Fruit fly (Drosophila melanogaster) whole organism, embryonic: Measurements from ENCODE around the gene Sox21a.
A peak's percentile ranks its signal among the peaks of the same experiment; 100 is the strongest.

Source experiments
- B-H1 ChIP-seq: fragments of 200-800 bp; sonication (Bioruptor generic); IDR thresholded peaks from 3 replicates; pipeline ENCODE4 v1.3.6; 2022; ENCODE audit warnings: missing biosample characterization, missing genetic modification characterization
- CG10321 ChIP-seq: fragments of 200-800 bp; sonication (Bioruptor generic); IDR thresholded peaks from 2 replicates; pipeline ENCODE4 v1.3.6; 2022; ENCODE audit warnings: missing biosample characterization, missing genetic modification characterization
- CG10654 ChIP-seq: fragments of 200-800 bp; sonication (Bioruptor generic); optimal IDR thresholded peaks from 2 replicates; lab custom pipeline; 2016; ENCODE audit warnings: missing biosample characterization, missing genetic modification characterization
- CG12219 ChIP-seq: fragments of 200-800 bp; sonication (Bioruptor generic); optimal IDR thresholded peaks from 3 replicates; lab custom pipeline; 2018; ENCODE audit warnings: missing biosample characterization, mild to moderate bottlenecking, missing genetic modification characterization
- CG12744 ChIP-seq: fragments of 200-800 bp; sonication (Bioruptor generic); optimal IDR thresholded peaks from 2 replicates; lab custom pipeline; 2016; ENCODE audit warnings: missing biosample characterization, missing genetic modification characterization
- CG15073 ChIP-seq: fragments of 200-800 bp; sonication (Bioruptor generic); optimal IDR thresholded peaks from 2 replicates; lab custom pipeline; 2016; ENCODE audit warnings: missing biosample characterization, missing genetic modification characterization
- CG15479 ChIP-seq: fragments of 200-800 bp; sonication (Bioruptor generic); optimal IDR thresholded peaks from 3 replicates; lab custom pipeline; 2019; ENCODE audit warnings: missing biosample characterization, mild to moderate bottlenecking, missing genetic modification characterization, moderate library complexity
- CG15514 ChIP-seq: fragments of 200-800 bp; sonication (Bioruptor generic); optimal IDR thresholded peaks from 3 replicates; lab custom pipeline; 2017; ENCODE audit warnings: missing biosample characterization, missing genetic modification characterization, mild to moderate bottlenecking, moderate library complexity, missing genetic modification reagents
- CG15601 ChIP-seq: fragments of 200-800 bp; sonication (Bioruptor generic); optimal IDR thresholded peaks from 3 replicates; lab custom pipeline; 2019; ENCODE audit warnings: missing biosample characterization, mild to moderate bottlenecking, missing genetic modification characterization, moderate library complexity
- CG15696 ChIP-seq: fragments of 200-800 bp; sonication (Bioruptor generic); optimal IDR thresholded peaks from 2 replicates; lab custom pipeline; 2019; ENCODE audit warnings: missing biosample characterization, mild to moderate bottlenecking, missing genetic modification characterization, moderate library complexity
- CG16863 ChIP-seq: fragments of 200-800 bp; sonication (Bioruptor generic); optimal IDR thresholded peaks from 3 replicates; lab custom pipeline; 2016; ENCODE audit warnings: missing biosample characterization, missing genetic modification characterization
- CG17802 ChIP-seq: fragments of 200-800 bp; sonication (Bioruptor generic); optimal IDR thresholded peaks from 2 replicates; lab custom pipeline; 2018; ENCODE audit warnings: missing biosample characterization, mild to moderate bottlenecking, missing genetic modification characterization, moderate library complexity
- CG2199 ChIP-seq: fragments of 200-800 bp; sonication (Bioruptor generic); IDR thresholded peaks from 3 replicates; pipeline ENCODE4 v1.3.6; 2022; ENCODE audit warnings: missing biosample characterization, missing genetic modification characterization
- CG2712 ChIP-seq: fragments of 200-800 bp; optimal IDR thresholded peaks from 3 replicates; lab custom pipeline; 2019; ENCODE audit warnings: missing biosample characterization, mild to moderate bottlenecking, missing genetic modification characterization, moderate library complexity
- CG31388 ChIP-seq: fragments of 200-800 bp; sonication (Bioruptor generic); optimal IDR thresholded peaks from 2 replicates; lab custom pipeline; 2016; ENCODE audit warnings: missing biosample characterization, missing genetic modification characterization
- CG33557 ChIP-seq: fragments of 200-800 bp; sonication (Bioruptor generic); optimal IDR thresholded peaks from 2 replicates; lab custom pipeline; 2019; ENCODE audit warnings: missing biosample characterization, mild to moderate bottlenecking, missing genetic modification characterization, moderate library complexity
- CG4730 ChIP-seq: fragments of 200-800 bp; sonication (Bioruptor generic); IDR thresholded peaks from 2 replicates; pipeline ENCODE4 v1.3.6; 2022; ENCODE audit warnings: missing biosample characterization, missing genetic modification characterization
- CG6689 ChIP-seq: fragments of 200-800 bp; sonication (Bioruptor generic); IDR thresholded peaks from 2 replicates; pipeline ENCODE4 v1.3.6; 2022; ENCODE audit warnings: missing biosample characterization, missing genetic modification characterization
- CG6854 ChIP-seq: fragments of 200-800 bp; sonication (Bioruptor generic); optimal IDR thresholded peaks from 3 replicates; lab custom pipeline; 2017; ENCODE audit warnings: missing biosample characterization, mild to moderate bottlenecking, missing genetic modification characterization
- CG7556 ChIP-seq: fragments of 200-800 bp; sonication (Bioruptor generic); optimal IDR thresholded peaks from 2 replicates; lab custom pipeline; 2017; ENCODE audit warnings: missing biosample characterization, mild to moderate bottlenecking, missing genetic modification characterization
- CG7786 ChIP-seq: fragments of 200-800 bp; sonication (Bioruptor generic); optimal IDR thresholded peaks from 2 replicates; lab custom pipeline; 2016; ENCODE audit warnings: missing biosample characterization, missing genetic modification characterization
- CG8388 ChIP-seq: fragments of 200-800 bp; sonication (Bioruptor generic); optimal IDR thresholded peaks from 2 replicates; lab custom pipeline; 2019; ENCODE audit warnings: missing biosample characterization, mild to moderate bottlenecking, missing genetic modification characterization, moderate library complexity
- CoRest ChIP-seq: fragments of 200-800 bp; sonication (Bioruptor generic); optimal IDR thresholded peaks from 3 replicates; lab custom pipeline; 2018; ENCODE audit warnings: missing biosample characterization, mild to moderate bottlenecking, missing genetic modification characterization, moderate library complexity
- Ets65A ChIP-seq: fragments of 200-800 bp; sonication (Bioruptor generic); peaks from one replicate; lab custom pipeline; 2016; ENCODE audit warnings: missing biosample characterization, missing genetic modification characterization
- HLH54F ChIP-seq: fragments of 200-800 bp; sonication (Bioruptor generic); optimal IDR thresholded peaks from 3 replicates; lab custom pipeline; 2016; ENCODE audit warnings: missing biosample characterization, missing genetic modification characterization
- Hey ChIP-seq: fragments of 200-800 bp; sonication (Bioruptor generic); optimal IDR thresholded peaks from 3 replicates; lab custom pipeline; 2018; ENCODE audit warnings: missing biosample characterization, mild to moderate bottlenecking, missing genetic modification characterization
- Hmx ChIP-seq: fragments of 200-800 bp; sonication (Bioruptor generic); optimal IDR thresholded peaks from 2 replicates; lab custom pipeline; 2016; ENCODE audit warnings: missing biosample characterization, missing genetic modification characterization
- Hr3 ChIP-seq: fragments of 200-800 bp; sonication (Bioruptor generic); optimal IDR thresholded peaks from 3 replicates; lab custom pipeline; 2016; ENCODE audit warnings: missing biosample characterization, missing genetic modification characterization
- Hsf ChIP-seq: fragments of 200-800 bp; sonication (Bioruptor generic); optimal IDR thresholded peaks from 3 replicates; lab custom pipeline; 2016; ENCODE audit warnings: missing biosample characterization, missing genetic modification characterization
- Kr ChIP-seq: fragments of 200-800 bp; sonication (Bioruptor generic); optimal IDR thresholded peaks from 2 replicates; lab custom pipeline; 2017; ENCODE audit warnings: missing biosample characterization, mild to moderate bottlenecking, missing genetic modification characterization
- MTF-1 ChIP-seq: fragments of 200-800 bp; sonication (Bioruptor generic); optimal IDR thresholded peaks from 2 replicates; lab custom pipeline; 2018; ENCODE audit warnings: missing biosample characterization, mild to moderate bottlenecking, missing genetic modification characterization, borderline replicate concordance
- NC2β ChIP-seq: fragments of 200-800 bp; sonication (Bioruptor generic); optimal IDR thresholded peaks from 2 replicates; lab custom pipeline; 2016; ENCODE audit warnings: missing biosample characterization, missing genetic modification characterization
- NK7.1 ChIP-seq: fragments of 200-800 bp; sonication (Bioruptor generic); optimal IDR thresholded peaks from 3 replicates; lab custom pipeline; 2016; ENCODE audit warnings: missing biosample characterization, missing genetic modification characterization
- PHDP ChIP-seq: fragments of 200-800 bp; sonication (Bioruptor generic); optimal IDR thresholded peaks from 3 replicates; lab custom pipeline; 2018; ENCODE audit warnings: missing biosample characterization, mild to moderate bottlenecking, missing genetic modification characterization, moderate library complexity
- Sox102F ChIP-seq: fragments of 200-800 bp; sonication (Bioruptor generic); optimal IDR thresholded peaks from 2 replicates; lab custom pipeline; 2018; ENCODE audit warnings: missing biosample characterization, mild to moderate bottlenecking, missing genetic modification characterization, moderate library complexity
- bbx ChIP-seq: fragments of 200-800 bp; sonication (Bioruptor generic); IDR thresholded peaks from 2 replicates; pipeline ENCODE4 v1.3.6; 2022; ENCODE audit warnings: missing biosample characterization, missing genetic modification characterization; ENCODE audit not compliant: partially characterized antibody
- crc ChIP-seq: fragments of 200-800 bp; sonication (Bioruptor generic); optimal IDR thresholded peaks from 2 replicates; lab custom pipeline; 2016; ENCODE audit warnings: missing biosample characterization, missing genetic modification characterization
- crol ChIP-seq: fragments of 200-800 bp; sonication (Bioruptor generic); IDR thresholded peaks from 2 replicates; pipeline ENCODE4 v1.3.6; 2022; ENCODE audit warnings: missing biosample characterization, missing genetic modification characterization
- eyg ChIP-seq: fragments of 200-800 bp; sonication (Bioruptor generic); optimal IDR thresholded peaks from 3 replicates; lab custom pipeline; 2016; ENCODE audit warnings: missing biosample characterization, missing genetic modification characterization
- gem ChIP-seq: fragments of 200-800 bp; sonication (Bioruptor generic); optimal IDR thresholded peaks from 2 replicates; lab custom pipeline; 2019; ENCODE audit warnings: missing biosample characterization, mild to moderate bottlenecking, missing genetic modification characterization, moderate library complexity
- gsb-n ChIP-seq: fragments of 200-800 bp; sonication (Bioruptor generic); optimal IDR thresholded peaks from 3 replicates; lab custom pipeline; 2018; ENCODE audit warnings: missing biosample characterization, mild to moderate bottlenecking, missing genetic modification characterization
- inv ChIP-seq: fragments of 200-800 bp; sonication (Bioruptor generic); IDR thresholded peaks from 2 replicates; pipeline ENCODE4 v1.3.6; 2022; ENCODE audit warnings: missing biosample characterization, missing genetic modification characterization; ENCODE audit not compliant: partially characterized antibody
- pb ChIP-seq: fragments of 200-800 bp; sonication (Bioruptor generic); optimal IDR thresholded peaks from 3 replicates; lab custom pipeline; 2016; ENCODE audit warnings: missing biosample characterization, missing genetic modification characterization
- prd ChIP-seq, 3 experiments: fragments of >200 bp in 2 of 3; fragments of 200-800 bp in 1 of 3; sonication (Bioruptor generic) in 1 of 3; optimal IDR thresholded peaks in 2 of 3; IDR thresholded peaks in 1 of 3; 2 replicates in 2 of 3; 3 replicates in 1 of 3; pipeline versions ENCODE4 v1.3.6 to Lab custom; 2017 to 2022; ENCODE audit warnings: missing biosample characterization in 1 of 3, missing genetic modification characterization in 1 of 3
- row ChIP-seq: fragments of 200-800 bp; sonication (Bioruptor generic); IDR thresholded peaks from 3 replicates; pipeline ENCODE4 v1.3.6; 2022; ENCODE audit warnings: missing biosample characterization, missing genetic modification characterization
- salm ChIP-seq: fragments of 200-800 bp; sonication (Bioruptor generic); optimal IDR thresholded peaks from 2 replicates; lab custom pipeline; 2018; ENCODE audit warnings: missing biosample characterization, mild to moderate bottlenecking, missing genetic modification characterization
- sc ChIP-seq, 3 experiments: fragments of >200 bp in 2 of 3; fragments of 200-800 bp in 1 of 3; sonication (Bioruptor generic) in 1 of 3; optimal IDR thresholded peaks; 2 replicates in 2 of 3; 3 replicates in 1 of 3; lab custom pipeline; 2017; ENCODE audit warnings: mild to moderate bottlenecking in 1 of 3, missing biosample characterization in 1 of 3, missing genetic modification characterization in 1 of 3, missing genetic modification reagents in 1 of 3
- tio ChIP-seq: fragments of 200-800 bp; sonication (Bioruptor generic); optimal IDR thresholded peaks from 2 replicates; lab custom pipeline; 2017; ENCODE audit warnings: missing biosample characterization, missing genetic modification characterization, inconsistent platforms
- zfh1 ChIP-seq: fragments of 200-800 bp; sonication (Bioruptor generic); IDR thresholded peaks from 3 replicates; pipeline ENCODE4 v1.3.6; 2022; ENCODE audit warnings: missing biosample characterization, missing genetic modification characterization

The Sox21a gene

dm6 chr3L:14104988-14105387 is 2.9 kb downstream of the Sox21a start:
- TF ChIP-seq Kr (peak; percentile 64), CG10654 (no peak), CG2199 (GFP tag; lab: Robert Waterston, UW) (no peak), CG33557 (peak; percentile 16), CG31388 (GFP tag; lab: Kevin White, UChicago) (no peak), NC2β (GFP tag; lab: Kevin White, UChicago) (no peak), CG10321 (no peak), CG12744 (GFP tag; lab: Kevin White, UChicago) (no peak), CG6689 (no peak), pb (no peak), CG6854 (GFP tag; lab: Kevin White, UChicago) (no peak), Hmx (no peak), inv (GFP tag; lab: Robert Waterston, UW) (no peak), CG2712 (tag; lab: Kevin White, UChicago) (no peak), CG17802 (tag; lab: Kevin White, UChicago) (no peak), crol (GFP tag; lab: Robert Waterston, UW) (no peak), salm (peak; percentile 1), CG15479 (peak; percentile 88), MTF-1 (GFP tag; lab: Kevin White, UChicago) (no peak), NK7.1 (GFP tag; lab: Kevin White, UChicago) (no peak), Sox102F (GFP tag; lab: Kevin White, UChicago) (no peak), CG15696 (tag; lab: Kevin White, UChicago) (peak; percentile 20), CG15073 (GFP tag; lab: Kevin White, UChicago) (no peak)

- TF ChIP-seq gem (tag; lab: Kevin White, UChicago), result peak; percentile 55
- peak; percentile 23 for TF ChIP-seq CG8388 (GFP tag; lab: Kevin White, UChicago)
- peak; percentile 73 for TF ChIP-seq Ets65A (GFP tag; lab: Kevin White, UChicago)
- TF ChIP-seq eyg (GFP tag; lab: Kevin White, UChicago), result no peak
- no peak for TF ChIP-seq CG15514 (GFP tag; lab: Kevin White, UChicago)
- peak; percentile 38 for TF ChIP-seq Sox102F (GFP tag; lab: Kevin White, UChicago)
- TF ChIP-seq CG15601, result peak; percentile 31
- TF ChIP-seq Hsf (GFP tag; lab: Kevin White, UChicago), result peak; percentile 10
- TF ChIP-seq zfh1 (GFP tag; lab: Robert Waterston, UW), result 0 out of 3 replicates have a peak, but pooled peaks have one; percentile 47
- TF ChIP-seq tio, result peak; percentile 4
- TF ChIP-seq CG7556 (GFP tag; lab: Kevin White, UChicago), result peak; percentile 10
- TF ChIP-seq HLH54F (GFP tag; lab: Kevin White, UChicago), result no peak
- TF ChIP-seq CG7786 (GFP tag; lab: Kevin White, UChicago), result peak; percentile 12
- no peak for TF ChIP-seq B-H1
- TF ChIP-seq Hey (tag; lab: Kevin White, UChicago), result peak; percentile 90
- peak; percentile 7 for TF ChIP-seq CoRest (tag; lab: Kevin White, UChicago)
- peak; percentile 17 for TF ChIP-seq CG12219
- peak; percentile 32 for TF ChIP-seq PHDP (tag; lab: Kevin White, UChicago)
- TF ChIP-seq prd (optimal IDR thresholded peaks at IDR 0.05; lab: Kevin White, UChicago), result no peak
- TF ChIP-seq prd (GFP tag; IDR thresholded peaks at IDR 0.05; lab: Robert Waterston, UW), result peak; percentile 30; the same call in 1 of the 3 replicates
- no peak for TF ChIP-seq CG4730
- TF ChIP-seq CG16863 (GFP tag; lab: Kevin White, UChicago), result peak; percentile 16
- peak; percentile 5 for TF ChIP-seq gsb-n (tag; lab: Kevin White, UChicago)
- TF ChIP-seq Hr3 (GFP tag; lab: Kevin White, UChicago), result peak; percentile 9
- TF ChIP-seq bbx (GFP tag; lab: Robert Waterston, UW), result no peak
- no peak for TF ChIP-seq crc (GFP tag; lab: Kevin White, UChicago)
- peak; percentile 59; the same call in 2 of the 3 replicates for TF ChIP-seq row (GFP tag; lab: Robert Waterston, UW)
- TF ChIP-seq sc (optimal IDR thresholded peaks at IDR 0.05; lab: Kevin White, UChicago), result no peak
- TF ChIP-seq sc (GFP tag; optimal IDR thresholded peaks at IDR 0.05; lab: Kevin White, UChicago), result peak; percentile 23
These were observed 6.3 kb downstream of the Sox21a start for dm6 chr3L:14101421-14102130.
